Fruit fly (Drosophila melanogaster) whole organism, embryonic: ENCODE results near the gene org-1.

Experiments used
- Ada2b ChIP-seq: fragments of 200-800 bp; sonication (Bioruptor generic); IDR thresholded peaks from 2 replicates; pipeline ENCODE4 v1.3.6; 2022; ENCODE audit warnings: missing biosample characterization, missing genetic modification characterization
- Bdp1 ChIP-seq: fragments of 200-800 bp; sonication (Bioruptor generic); optimal IDR thresholded peaks from 3 replicates; lab custom pipeline; 2016; ENCODE audit warnings: missing biosample characterization, missing genetic modification characterization
- C15 ChIP-seq: fragments of 200-800 bp; sonication (Bioruptor generic); IDR thresholded peaks from 3 replicates; pipeline ENCODE4 v1.3.6; 2022; ENCODE audit warnings: missing biosample characterization, missing genetic modification characterization
- CG10209 ChIP-seq: fragments of 200-800 bp; sonication (Bioruptor generic); optimal IDR thresholded peaks from 3 replicates; lab custom pipeline; 2017; ENCODE audit warnings: missing biosample characterization, mild to moderate bottlenecking, missing genetic modification characterization, missing genetic modification reagents
- CG10431 ChIP-seq: fragments of 200-800 bp; sonication (Bioruptor generic); optimal IDR thresholded peaks from 3 replicates; lab custom pipeline; 2018; ENCODE audit warnings: missing biosample characterization, mild to moderate bottlenecking, missing genetic modification characterization
- CG11695 ChIP-seq: fragments of 200-800 bp; sonication (Bioruptor generic); IDR thresholded peaks from 3 replicates; pipeline ENCODE4 v1.3.6; 2022; ENCODE audit warnings: missing biosample characterization, missing genetic modification characterization
- CG12299 ChIP-seq: fragments of 200-800 bp; sonication (Bioruptor generic); optimal IDR thresholded peaks from 2 replicates; lab custom pipeline; 2018; ENCODE audit warnings: missing biosample characterization, mild to moderate bottlenecking, missing genetic modification characterization
- CG13894 ChIP-seq: fragments of 200-800 bp; sonication (Bioruptor generic); optimal IDR thresholded peaks from 3 replicates; lab custom pipeline; 2018; ENCODE audit warnings: missing biosample characterization, mild to moderate bottlenecking, missing genetic modification characterization, moderate library complexity
- CG14014 ChIP-seq: fragments of 200-800 bp; sonication (Bioruptor generic); IDR thresholded peaks from 2 replicates; pipeline ENCODE4 v1.3.6; 2022; ENCODE audit warnings: missing biosample characterization, missing genetic modification characterization
- CG1603 ChIP-seq: fragments of 200-800 bp; sonication (Bioruptor generic); optimal IDR thresholded peaks from 2 replicates; lab custom pipeline; 2019; ENCODE audit warnings: missing biosample characterization, mild to moderate bottlenecking, missing genetic modification characterization, moderate library complexity
- CG16779 ChIP-seq: fragments of 200-800 bp; sonication (Bioruptor generic); IDR thresholded peaks from 2 replicates; pipeline ENCODE4 v1.3.6; 2022; ENCODE audit warnings: missing biosample characterization, missing genetic modification characterization
- CG2120 ChIP-seq: fragments of 200-800 bp; sonication (Bioruptor generic); optimal IDR thresholded peaks from 3 replicates; lab custom pipeline; 2016; ENCODE audit warnings: missing biosample characterization, missing genetic modification characterization
- CG32772 ChIP-seq: fragments of 200-800 bp; sonication (Bioruptor generic); IDR thresholded peaks from 2 replicates; pipeline ENCODE4 v1.3.6; 2022; ENCODE audit warnings: missing biosample characterization, missing genetic modification characterization
- CG4282 ChIP-seq: fragments of 200-800 bp; sonication (Bioruptor generic); optimal IDR thresholded peaks from 2 replicates; lab custom pipeline; 2016; ENCODE audit warnings: missing biosample characterization, missing genetic modification characterization
- CG4404 ChIP-seq: fragments of 200-800 bp; sonication (Bioruptor generic); IDR thresholded peaks from 2 replicates; pipeline ENCODE4 v1.3.6; 2022; ENCODE audit warnings: missing biosample characterization, missing genetic modification characterization
- CG6765 ChIP-seq: fragments of 200-800 bp; sonication (Bioruptor generic); optimal IDR thresholded peaks from 3 replicates; lab custom pipeline; 2017; ENCODE audit warnings: missing biosample characterization, mild to moderate bottlenecking, missing genetic modification characterization
- CG8290 ChIP-seq, 3 experiments: fragments of 200-800 bp; sonication (Bioruptor generic); optimal IDR thresholded peaks; 2 replicates each; lab custom pipeline; 2016 to 2019; ENCODE audit warnings: missing biosample characterization in 3 of 3, missing genetic modification characterization in 3 of 3, mild to moderate bottlenecking in 2 of 3, moderate library complexity in 1 of 3
- CG8478 ChIP-seq: fragments of >200 bp; optimal IDR thresholded peaks from 2 replicates; lab custom pipeline; 2018
- Ets97D ChIP-seq: fragments of 200-800 bp; sonication (Bioruptor generic); optimal IDR thresholded peaks from 3 replicates; lab custom pipeline; 2016; ENCODE audit warnings: missing biosample characterization, missing genetic modification characterization
- Fer3 ChIP-seq: fragments of 200-800 bp; sonication (Bioruptor generic); optimal IDR thresholded peaks from 2 replicates; lab custom pipeline; 2018; ENCODE audit warnings: missing biosample characterization, mild to moderate bottlenecking, missing genetic modification characterization, moderate library complexity
- Gsc ChIP-seq: fragments of 200-800 bp; sonication (Bioruptor generic); IDR thresholded peaks from 2 replicates; pipeline ENCODE4 v1.3.6; 2022; ENCODE audit warnings: missing biosample characterization, missing genetic modification characterization
- Gug ChIP-seq: fragments of 200-800 bp; sonication (Bioruptor generic); IDR thresholded peaks from 4 replicates; pipeline ENCODE4 v1.3.6; 2022; ENCODE audit warnings: missing biosample characterization, missing genetic modification characterization
- Hand ChIP-seq: fragments of 200-800 bp; sonication (Bioruptor generic); optimal IDR thresholded peaks from 2 replicates; lab custom pipeline; 2017; ENCODE audit warnings: mild to moderate bottlenecking, missing biosample characterization, missing genetic modification reagents, missing genetic modification characterization
- Hmr ChIP-seq: fragments of 200-800 bp; sonication (Bioruptor generic); optimal IDR thresholded peaks from 3 replicates; lab custom pipeline; 2017; ENCODE audit warnings: mild to moderate bottlenecking, missing biosample characterization, missing genetic modification reagents, missing genetic modification characterization
- Hmx ChIP-seq: fragments of 200-800 bp; sonication (Bioruptor generic); optimal IDR thresholded peaks from 2 replicates; lab custom pipeline; 2016; ENCODE audit warnings: missing biosample characterization, missing genetic modification characterization
- Kr ChIP-seq: fragments of 200-800 bp; sonication (Bioruptor generic); optimal IDR thresholded peaks from 2 replicates; lab custom pipeline; 2017; ENCODE audit warnings: missing biosample characterization, mild to moderate bottlenecking, missing genetic modification characterization
- MTF-1 ChIP-seq: fragments of 200-800 bp; sonication (Bioruptor generic); optimal IDR thresholded peaks from 2 replicates; lab custom pipeline; 2018; ENCODE audit warnings: missing biosample characterization, mild to moderate bottlenecking, missing genetic modification characterization, borderline replicate concordance
- Mad ChIP-seq: fragments of 200-800 bp; sonication (Bioruptor generic); optimal IDR thresholded peaks from 2 replicates; lab custom pipeline; 2016; ENCODE audit warnings: missing biosample characterization, missing genetic modification characterization
- NFAT ChIP-seq: fragments of 200-800 bp; sonication (Bioruptor generic); IDR thresholded peaks from 2 replicates; pipeline ENCODE4 v1.3.6; 2022; ENCODE audit warnings: missing biosample characterization, missing genetic modification characterization
- Oli ChIP-seq: fragments of 200-800 bp; sonication (Bioruptor generic); optimal IDR thresholded peaks from 2 replicates; lab custom pipeline; 2018; ENCODE audit warnings: missing biosample characterization, mild to moderate bottlenecking, missing genetic modification characterization, moderate library complexity
- Sin3A ChIP-seq: fragments of >200 bp; optimal IDR thresholded peaks from 2 replicates; lab custom pipeline; 2018
- ase ChIP-seq: fragments of 200-800 bp; sonication (Bioruptor generic); IDR thresholded peaks from 3 replicates; pipeline ENCODE4 v1.3.6; 2022; ENCODE audit warnings: missing biosample characterization, missing genetic modification characterization
- bcd ChIP-seq: fragments of 200-800 bp; sonication (Bioruptor generic); optimal IDR thresholded peaks from 2 replicates; lab custom pipeline; 2017; ENCODE audit warnings: missing biosample characterization, mild to moderate bottlenecking, missing genetic modification characterization
- chm ChIP-seq: fragments of 200-800 bp; sonication (Bioruptor generic); IDR thresholded peaks from 2 replicates; pipeline ENCODE4 v1.3.6; 2022; ENCODE audit warnings: missing biosample characterization, missing genetic modification characterization
- ci ChIP-seq: fragments of 200-800 bp; sonication (Bioruptor generic); IDR thresholded peaks from 3 replicates; pipeline ENCODE4 v1.3.6; 2022; ENCODE audit warnings: missing biosample characterization, missing genetic modification characterization
- crp ChIP-seq, 2 experiments: fragments of 200-800 bp; sonication (Bioruptor generic); optimal IDR thresholded peaks; 2 replicates in 1 of 2; 3 replicates in 1 of 2; lab custom pipeline; 2017; ENCODE audit warnings: missing biosample characterization in 2 of 2, missing genetic modification characterization in 2 of 2, mild to moderate bottlenecking in 1 of 2, moderate library complexity in 1 of 2
- dati ChIP-seq: fragments of 200-800 bp; sonication (Bioruptor generic); IDR thresholded peaks from 2 replicates; pipeline ENCODE4 v1.3.6; 2022; ENCODE audit warnings: missing biosample characterization, missing genetic modification characterization
- eve ChIP-seq, 2 experiments: fragments of >200 bp; optimal IDR thresholded peaks; 2 replicates each; lab custom pipeline; 2017; ENCODE audit warnings: missing biosample characterization in 2 of 2, missing genetic modification characterization in 2 of 2
- grn ChIP-seq: fragments of 200-800 bp; sonication (Bioruptor generic); optimal IDR thresholded peaks from 3 replicates; lab custom pipeline; 2017; ENCODE audit warnings: missing biosample characterization, missing genetic modification characterization
- ind ChIP-seq: fragments of 200-800 bp; sonication (Bioruptor generic); optimal IDR thresholded peaks from 3 replicates; lab custom pipeline; 2016; ENCODE audit warnings: missing biosample characterization, missing genetic modification characterization
- kah ChIP-seq: fragments of 200-800 bp; sonication (Bioruptor generic); optimal IDR thresholded peaks from 2 replicates; lab custom pipeline; 2018; ENCODE audit warnings: missing biosample characterization, mild to moderate bottlenecking, missing genetic modification characterization
- lilli ChIP-seq: fragments of 200-800 bp; sonication (Bioruptor generic); optimal IDR thresholded peaks from 3 replicates; lab custom pipeline; 2016; ENCODE audit warnings: missing biosample characterization, missing genetic modification characterization
- mam ChIP-seq: fragments of 200-800 bp; sonication (Bioruptor generic); optimal IDR thresholded peaks from 3 replicates; lab custom pipeline; 2016; ENCODE audit warnings: missing biosample characterization, missing genetic modification characterization
- mld ChIP-seq: fragments of 200-800 bp; sonication (Bioruptor generic); IDR thresholded peaks from 3 replicates; pipeline ENCODE4 v1.3.6; 2022; ENCODE audit warnings: missing biosample characterization, missing genetic modification characterization; ENCODE audit not compliant: partially characterized antibody
- pzg ChIP-seq: fragments of 200-800 bp; sonication (Bioruptor generic); optimal IDR thresholded peaks from 3 replicates; lab custom pipeline; 2018; ENCODE audit warnings: missing biosample characterization, mild to moderate bottlenecking, missing genetic modification characterization, moderate library complexity
- seq ChIP-seq: fragments of 200-800 bp; sonication (Bioruptor generic); IDR thresholded peaks from 2 replicates; pipeline ENCODE4 v1.3.6; 2022; ENCODE audit warnings: missing biosample characterization, missing genetic modification characterization
- sima ChIP-seq: fragments of 200-800 bp; sonication (Bioruptor generic); optimal IDR thresholded peaks from 2 replicates; lab custom pipeline; 2016; ENCODE audit warnings: missing biosample characterization, missing genetic modification characterization
- slou ChIP-seq: fragments of 200-800 bp; sonication (Bioruptor generic); optimal IDR thresholded peaks from 3 replicates; lab custom pipeline; 2016; ENCODE audit warnings: missing biosample characterization, missing genetic modification characterization
- zen ChIP-seq: fragments of 200-800 bp; sonication (Bioruptor generic); optimal IDR thresholded peaks from 3 replicates; lab custom pipeline; 2018; ENCODE audit warnings: missing biosample characterization, mild to moderate bottlenecking, missing genetic modification characterization, moderate library complexity
- zen2 ChIP-seq: fragments of 200-800 bp; sonication (Bioruptor generic); IDR thresholded peaks from 3 replicates; pipeline ENCODE4 v1.3.6; 2022; ENCODE audit warnings: missing biosample characterization, missing genetic modification characterization; ENCODE audit not compliant: partially characterized antibody
- zf30C ChIP-seq: fragments of 200-800 bp; sonication (Bioruptor generic); optimal IDR thresholded peaks from 3 replicates; lab custom pipeline; 2018; ENCODE audit warnings: missing biosample characterization, mild to moderate bottlenecking, missing genetic modification characterization

org-1 gene

dm6 chrX:8492849-8493248, 38.0 kb upstream of the org-1 start (continued):
- TF ChIP-seq CG2120 (no peak), CG10431 (GFP tag; lab: Kevin White, UChicago) (peak; percentile 16), CG16779 (GFP tag; lab: Robert Waterston, UW) (no peak), slou (peak; percentile 39), bcd (GFP tag; lab: Kevin White, UChicago) (peak; percentile 56), CG8290 (GFP tag; optimal IDR thresholded peaks at IDR 0.05; lab: Kevin White, UChicago) (peak; percentile 4), CG8290 (tag; optimal IDR thresholded peaks at IDR 0.05; lab: Kevin White, UChicago) (peak in 1 of 2 experiments; percentile 51), ind (GFP tag; lab: Kevin White, UChicago) (peak; percentile 71), Kr (no peak), Hand (GFP tag; lab: Kevin White, UChicago) (peak; percentile 15), CG8478 (no peak), chm (peak; percentile 80; the same call in 1 of the 2 replicates), Bdp1 (GFP tag; lab: Kevin White, UChicago) (no peak), Sin3A (lab: Kevin White, UChicago) (no peak), zen (peak; percentile 45), grn (GFP tag; lab: Kevin White, UChicago) (no peak), CG13894 (tag; lab: Kevin White, UChicago) (no peak), CG6765 (GFP tag; lab: Kevin White, UChicago) (no peak), zen2 (GFP tag; lab: Robert Waterston, UW) (no peak), CG1603 (tag; lab: Kevin White, UChicago) (peak; percentile 81), Oli (tag; lab: Kevin White, UChicago) (peak; percentile 86), CG11695 (GFP tag; lab: Robert Waterston, UW) (peak; percentile 68; the same call in 2 of the 3 replicates), CG10209 (GFP tag; lab: Kevin White, UChicago) (peak; percentile 73), Ada2b (peak; percentile 90), dati (GFP tag; lab: Robert Waterston, UW) (peak; percentile 9; the same call in 1 of the 2 replicates), sima (no peak), NFAT (peak; percentile 45; the same call in 1 of the 2 replicates), MTF-1 (peak; percentile 72), CG14014 (GFP tag; lab: Robert Waterston, UW) (peak; percentile 85), ase (peak; percentile 89), Hmx (GFP tag; lab: Kevin White, UChicago) (no peak), lilli (peak; percentile 33), seq (peak; percentile 68), ci (GFP tag; lab: Robert Waterston, UW) (peak; percentile 95), eve (GFP tag; optimal IDR thresholded peaks at IDR 0.05; lab: Kevin White, UChicago) (peak in 1 of 2 experiments; percentile 79), C15 (no peak), crp (GFP tag; optimal IDR thresholded peaks at IDR 0.05; lab: Kevin White, UChicago) (peak in 1 of 2 experiments; percentile 34), Ets97D (no peak), mld (GFP tag; lab: Robert Waterston, UW) (no peak), Fer3 (tag; lab: Kevin White, UChicago) (peak; percentile 70), kah (peak; percentile 86), mam (GFP tag; lab: Kevin White, UChicago) (peak; percentile 25), CG4282 (GFP tag; lab: Kevin White, UChicago) (no peak), CG32772 (GFP tag; lab: Robert Waterston, UW) (peak; percentile 83), Hmr (GFP tag; lab: Kevin White, UChicago) (peak; percentile 40), CG4404 (GFP tag; lab: Robert Waterston, UW) (no peak), Gug (GFP tag; lab: Robert Waterston, UW) (peak; percentile 75), CG12299 (tag; lab: Kevin White, UChicago) (peak; percentile 9), pzg (GFP tag; lab: Kevin White, UChicago) (no peak), zf30C (no peak), Mad (GFP tag; lab: Kevin White, UChicago) (no peak), Gsc (GFP tag; lab: Robert Waterston, UW) (no peak)
